Fruit fly (Drosophila melanogaster): ENCODE measurements around the gene CG4582.

Gene CG4582

dm6 chr3R:25550428-25550827, 32.6 kb downstream of the CG4582 start (continued):
- TF ChIP-seq chn (GFP tag; optimal IDR thresholded peaks at IDR 0.05) (no peak), CG14860 (GFP tag; IDR thresholded peaks at IDR 0.05; ENCODE audit: partially characterized antibody) (no peak), Asciz (GFP tag; optimal IDR thresholded peaks at IDR 0.05) (no peak)

dm6 chr3R:25549740-25550139, 33.2 kb downstream of the CG4582 start:
- TF ChIP-seq Ets65A (GFP tag) (no peak), CG13624 (GFP tag; optimal IDR thresholded peaks at IDR 0.05) (no peak), CG13123 (GFP tag; optimal IDR thresholded peaks at IDR 0.05) (no peak), vvl (GFP tag; IDR thresholded peaks at IDR 0.05) (peak; percentile 68), run (tag; optimal IDR thresholded peaks at IDR 0.05) (peak; percentile 55), oc (tag; optimal IDR thresholded peaks at IDR 0.05) (peak; percentile 79)

- TF ChIP-seq CG14667 (GFP tag; IDR thresholded peaks at IDR 0.05) (no peak), CG13296 (GFP tag; optimal IDR thresholded peaks at IDR 0.05) (peak; percentile 22), sd (tag; optimal IDR thresholded peaks at IDR 0.05) (peak; percentile 16), vnd (GFP tag; IDR thresholded peaks at IDR 0.05; ENCODE audit: partially characterized antibody) (no peak), Hr3 (GFP tag; optimal IDR thresholded peaks at IDR 0.05) (no peak), odd (GFP tag; optimal IDR thresholded peaks at IDR 0.05) (peak; percentile 28), CG17385 (GFP tag; optimal IDR thresholded peaks at IDR 0.05) (peak; percentile 10), CG3281 (GFP tag; optimal IDR thresholded peaks at IDR 0.05) (peak; percentile 19), peb (GFP tag; IDR thresholded peaks at IDR 0.05) (no peak), CG17361 (GFP tag; IDR thresholded peaks at IDR 0.05) (0 out of 3 replicates have a peak, but pooled peaks have one; percentile 24), dati (GFP tag; IDR thresholded peaks at IDR 0.05) (no peak), Blimp-1 (GFP tag; optimal IDR thresholded peaks at IDR 0.05) (peak; percentile 20), CG2678 (tag; optimal IDR thresholded peaks at IDR 0.05) (peak; percentile 48), CG6813 (GFP tag; optimal IDR thresholded peaks at IDR 0.05) (peak; percentile 21), grau (tag; optimal IDR thresholded peaks at IDR 0.05) (peak; percentile 9), sc (optimal IDR thresholded peaks at IDR 0.05) (no peak), sc (GFP tag; optimal IDR thresholded peaks at IDR 0.05) (peak; percentile 5), kni (GFP tag; optimal IDR thresholded peaks at IDR 0.05) (peak; percentile 71), Sin3A (optimal IDR thresholded peaks at IDR 0.05) (no peak), CG10543 (GFP tag; optimal IDR thresholded peaks at IDR 0.05) (peak; percentile 16), gro (GFP tag; optimal IDR thresholded peaks at IDR 0.05) (peak; percentile 45), Hr78 (GFP tag; optimal IDR thresholded peaks at IDR 0.05) (peak in 1 of 2 experiments; percentile 1), Eip74EF (GFP tag; optimal IDR thresholded peaks at IDR 0.05) (peak in 1 of 2 experiments; percentile 37), CG2199 (GFP tag; IDR thresholded peaks at IDR 0.05) (no peak), CG6175 (GFP tag; IDR thresholded peaks at IDR 0.05) (peak; percentile 26; the same call in 1 of the 3 replicates), Dfd (GFP tag; optimal IDR thresholded peaks at IDR 0.05) (no peak), CG4707 (GFP tag; optimal IDR thresholded peaks at IDR 0.05) (no peak), hth (optimal IDR thresholded peaks at IDR 0.05) (no peak), CG1024 (GFP tag; IDR thresholded peaks at IDR 0.05) (no peak), CG1529 (GFP tag; optimal IDR thresholded peaks at IDR 0.05) (peak; percentile 15), zen2 (GFP tag; IDR thresholded peaks at IDR 0.05; ENCODE audit: partially characterized antibody) (no peak), gcm (GFP tag; optimal IDR thresholded peaks at IDR 0.05) (peak; percentile 14), Vsx1 (GFP tag; optimal IDR thresholded peaks at IDR 0.05) (peak; percentile 50), HHEX (GFP tag; optimal IDR thresholded peaks at IDR 0.05) (peak; percentile 41), CG15601 (tag; optimal IDR thresholded peaks at IDR 0.05) (peak; percentile 24), grn (GFP tag; optimal IDR thresholded peaks at IDR 0.05) (peak; percentile 2), ash1 (GFP tag; optimal IDR thresholded peaks at IDR 0.05) (no peak)
Observed at dm6 chr3R:25543565-25544317, 39.2 kb downstream of the CG4582 start.
